Worm (Caenorhabditis elegans) whole organism, late embryonic: ENCODE results near the gene K08E4.3.
A peak's percentile ranks its signal among the peaks of the same experiment; 100 is the strongest.

Source experiments
- C38D4.7 ChIP-seq: fragments of 200-800 bp; sonication (Bioruptor generic); optimal IDR thresholded peaks from 2 replicates; lab custom pipeline; 2018; ENCODE audit warnings: mild to moderate bottlenecking, missing genetic modification characterization, moderate library complexity, missing compliant biosample characterization
- F13H6.1 ChIP-seq: sonication (generic microtip); optimal IDR thresholded peaks from 2 replicates; lab custom pipeline; 2016; ENCODE audit warnings: missing genetic modification characterization, missing compliant biosample characterization
- K02D7.2 ChIP-seq: sonication (generic microtip); optimal IDR thresholded peaks from 2 replicates; lab custom pipeline; 2017; ENCODE audit warnings: mild to moderate bottlenecking, missing genetic modification characterization, missing compliant biosample characterization
- ama-1 ChIP-seq: fragments of 150-350 bp; optimal IDR thresholded peaks from 2 replicates; lab custom pipeline; 2014
- ceh-18 ChIP-seq: sonication (generic microtip); optimal IDR thresholded peaks from 2 replicates; lab custom pipeline; 2016; ENCODE audit warnings: missing genetic modification characterization, missing compliant biosample characterization
- ceh-19 ChIP-seq: fragments of 200-800 bp; sonication (Bioruptor generic); optimal IDR thresholded peaks from 2 replicates; lab custom pipeline; 2018; ENCODE audit warnings: mild to moderate bottlenecking, missing genetic modification characterization, missing compliant biosample characterization
- ceh-2 ChIP-seq: sonication (generic microtip); optimal IDR thresholded peaks from 2 replicates; lab custom pipeline; 2016; ENCODE audit warnings: missing genotype, missing genetic modification characterization, missing compliant biosample characterization
- ceh-22 ChIP-seq: sonication (generic microtip); optimal IDR thresholded peaks from 2 replicates; lab custom pipeline; 2017; ENCODE audit warnings: missing biosample characterization, missing genetic modification characterization
- ceh-31 ChIP-seq: sonication (generic microtip); optimal IDR thresholded peaks from 2 replicates; lab custom pipeline; 2016; ENCODE audit warnings: missing genetic modification characterization, missing compliant biosample characterization
- ceh-34 ChIP-seq: sonication (generic microtip); optimal IDR thresholded peaks from 2 replicates; lab custom pipeline; 2016; ENCODE audit warnings: mild to moderate bottlenecking, missing genetic modification characterization, missing compliant biosample characterization
- ceh-45 ChIP-seq: fragments of 200-800 bp; sonication (Bioruptor generic); IDR thresholded peaks from 2 replicates; pipeline ENCODE4 v1.3.6; 2022; ENCODE audit warnings: missing genetic modification reagents, missing genetic modification characterization, missing compliant biosample characterization
- ceh-48 ChIP-seq: sonication (generic microtip); optimal IDR thresholded peaks from 2 replicates; lab custom pipeline; 2016; ENCODE audit warnings: missing genetic modification characterization, inconsistent platforms, missing compliant biosample characterization
- ceh-6 ChIP-seq: fragments of 200-800 bp; sonication (Bioruptor generic); optimal IDR thresholded peaks from 2 replicates; lab custom pipeline; 2018; ENCODE audit warnings: mild to moderate bottlenecking, missing genetic modification characterization, missing compliant biosample characterization
- ceh-9 ChIP-seq: sonication (generic microtip); optimal IDR thresholded peaks from 2 replicates; lab custom pipeline; 2016; ENCODE audit warnings: mild to moderate bottlenecking, missing genetic modification characterization, inconsistent platforms, missing compliant biosample characterization
- che-1 ChIP-seq: sonication (generic microtip); optimal IDR thresholded peaks from 2 replicates; lab custom pipeline; 2016; ENCODE audit warnings: mild to moderate bottlenecking, missing genetic modification characterization, missing compliant biosample characterization
- dmd-4 ChIP-seq: sonication (generic microtip); optimal IDR thresholded peaks from 2 replicates; lab custom pipeline; 2016; ENCODE audit warnings: borderline replicate concordance, missing genetic modification characterization, missing compliant biosample characterization
- dve-1 ChIP-seq: sonication (generic microtip); optimal IDR thresholded peaks from 2 replicates; lab custom pipeline; 2017; ENCODE audit warnings: antibody characterized with exemption, mild to moderate bottlenecking, missing genetic modification characterization, missing compliant biosample characterization
- elt-2 ChIP-seq: sonication (generic microtip); optimal IDR thresholded peaks from 2 replicates; lab custom pipeline; 2016; ENCODE audit warnings: missing genetic modification reagents, missing genetic modification characterization, missing compliant biosample characterization
- elt-4 ChIP-seq: sonication (generic microtip); optimal IDR thresholded peaks from 2 replicates; lab custom pipeline; 2016; ENCODE audit warnings: missing genetic modification characterization, missing compliant biosample characterization
- ets-4 ChIP-seq: sonication (generic microtip); optimal IDR thresholded peaks from 2 replicates; lab custom pipeline; 2016; ENCODE audit warnings: missing genetic modification characterization, missing compliant biosample characterization
- fax-1 ChIP-seq: sonication (generic microtip); optimal IDR thresholded peaks from 2 replicates; lab custom pipeline; 2016; ENCODE audit warnings: missing genotype, missing genetic modification characterization, missing compliant biosample characterization
- hlh-15 ChIP-seq: sonication (generic microtip); optimal IDR thresholded peaks from 2 replicates; lab custom pipeline; 2016; ENCODE audit warnings: missing genetic modification characterization, missing compliant biosample characterization
- hlh-30 ChIP-seq: sonication (generic microtip); optimal IDR thresholded peaks from 2 replicates; lab custom pipeline; 2017; ENCODE audit warnings: antibody characterized with exemption, missing genetic modification characterization, missing compliant biosample characterization; ENCODE audit not compliant: insufficient read depth
- madf-2 ChIP-seq: sonication (generic microtip); optimal IDR thresholded peaks from 2 replicates; lab custom pipeline; 2017; ENCODE audit warnings: missing genetic modification characterization, missing compliant biosample characterization
- mec-3 ChIP-seq: sonication (generic microtip); optimal IDR thresholded peaks from 2 replicates; lab custom pipeline; 2016; ENCODE audit warnings: borderline replicate concordance, missing genetic modification characterization, missing compliant biosample characterization
- nfya-1 ChIP-seq: sonication (generic microtip); optimal IDR thresholded peaks from 2 replicates; lab custom pipeline; 2017; ENCODE audit warnings: missing genetic modification characterization, mild to moderate bottlenecking, missing compliant biosample characterization, antibody characterized with exemption, moderate library complexity
- npax-4 ChIP-seq: sonication (generic microtip); optimal IDR thresholded peaks from 2 replicates; lab custom pipeline; 2016; ENCODE audit warnings: missing genetic modification characterization, missing compliant biosample characterization
- pag-3 ChIP-seq: sonication (generic microtip); optimal IDR thresholded peaks from 2 replicates; lab custom pipeline; 2016; ENCODE audit warnings: missing compliant biosample characterization, missing genetic modification characterization, borderline replicate concordance
- pax-1 ChIP-seq: fragments of 150-350 bp; optimal IDR thresholded peaks from 2 replicates; lab custom pipeline; 2014; ENCODE audit warnings: missing biosample characterization, missing genetic modification characterization
- pha-2 ChIP-seq: sonication (generic microtip); optimal IDR thresholded peaks from 2 replicates; lab custom pipeline; 2017; ENCODE audit warnings: mild to moderate bottlenecking, missing genetic modification characterization, missing compliant biosample characterization
- pros-1 ChIP-seq: fragments of 150-350 bp; optimal IDR thresholded peaks from 2 replicates; lab custom pipeline; 2014; ENCODE audit warnings: missing biosample characterization, missing genetic modification reagents, missing genetic modification characterization
- ref-2 ChIP-seq: sonication (generic microtip); optimal IDR thresholded peaks from 2 replicates; lab custom pipeline; 2016; ENCODE audit warnings: missing genetic modification characterization, missing compliant biosample characterization
- rnt-1 ChIP-seq: sonication (generic microtip); optimal IDR thresholded peaks from 2 replicates; lab custom pipeline; 2016; ENCODE audit warnings: missing genetic modification characterization, missing compliant biosample characterization
- sdc-2 ChIP-seq: sonication (generic microtip); optimal IDR thresholded peaks from 2 replicates; lab custom pipeline; 2016; ENCODE audit warnings: missing genotype, missing genetic modification characterization, missing compliant biosample characterization
- tbx-2 ChIP-seq: sonication (generic microtip); optimal IDR thresholded peaks from 2 replicates; lab custom pipeline; 2016; ENCODE audit warnings: missing genetic modification characterization, missing compliant biosample characterization
- tbx-7 ChIP-seq: sonication (generic microtip); optimal IDR thresholded peaks from 2 replicates; lab custom pipeline; 2016; ENCODE audit warnings: missing genotype, missing genetic modification characterization, missing compliant biosample characterization
- unc-42 ChIP-seq: sonication (generic microtip); optimal IDR thresholded peaks from 2 replicates; lab custom pipeline; 2016; ENCODE audit warnings: missing genotype, missing genetic modification characterization, missing compliant biosample characterization
- unc-55 ChIP-seq: sonication (generic microtip); optimal IDR thresholded peaks from 2 replicates; lab custom pipeline; 2017; ENCODE audit warnings: missing biosample characterization, missing genetic modification reagents, missing genetic modification characterization
- ztf-16 ChIP-seq: sonication (generic microtip); optimal IDR thresholded peaks from 2 replicates; lab custom pipeline; 2017; ENCODE audit warnings: missing genetic modification characterization, missing compliant biosample characterization

Gene K08E4.3

ce11 chrIV:12031003-12031402 lies 26.5 kb upstream of the K08E4.3 start, which contains the start of the genes T12G3.6 and mrpl-51:
Gene T12G3.6 (minus strand): TSS chrIV:12031271.
Gene mrpl-51 (plus strand): TSS chrIV:12031324.
- no peak for TF ChIP-seq dmd-4 (tag; lab: Kevin White, UChicago)
- TF ChIP-seq K02D7.2 (tag; lab: Kevin White, UChicago), result no peak
- TF ChIP-seq mec-3 (tag; lab: Kevin White, UChicago), result no peak
- TF ChIP-seq tbx-2 (tag; lab: Kevin White, UChicago), result no peak
- TF ChIP-seq C38D4.7 (GFP tag; lab: Kevin White, UChicago), result no peak
- TF ChIP-seq ceh-6 (GFP tag; lab: Kevin White, UChicago), result no peak
- no peak for TF ChIP-seq ceh-19
- TF ChIP-seq pha-2 (tag; lab: Kevin White, UChicago), result no peak
- no peak for TF ChIP-seq elt-2 (tag; lab: Kevin White, UChicago)
- no peak for TF ChIP-seq ref-2 (tag; lab: Kevin White, UChicago)
- no peak for TF ChIP-seq ceh-31 (tag; lab: Kevin White, UChicago)
- no peak for TF ChIP-seq pag-3 (tag; lab: Kevin White, UChicago)

- peak; percentile 45 for TF ChIP-seq madf-2 (tag; lab: Kevin White, UChicago)
- peak; percentile 64 for TF ChIP-seq tbx-2 (tag; lab: Kevin White, UChicago)
- TF ChIP-seq dve-1, result peak; percentile 63
- TF ChIP-seq pag-3 (tag; lab: Kevin White, UChicago), result no peak
- TF ChIP-seq elt-2 (tag; lab: Kevin White, UChicago), result peak; percentile 74
- TF ChIP-seq nfya-1, result peak; percentile 84
- peak; percentile 98 for TF ChIP-seq hlh-30 (tag; lab: Kevin White, UChicago)
- peak; percentile 75 for TF ChIP-seq ceh-31 (tag; lab: Kevin White, UChicago)
- TF ChIP-seq sdc-2 (tag; lab: Kevin White, UChicago), result peak; percentile 14
- TF ChIP-seq ceh-45 (GFP tag; lab: Robert Waterston, UW), result no peak
- TF ChIP-seq ceh-22, result peak; percentile 81
- TF ChIP-seq hlh-15 (tag; lab: Kevin White, UChicago), result no peak
- peak; percentile 86 for TF ChIP-seq ref-2 (tag; lab: Kevin White, UChicago)
- TF ChIP-seq ceh-2, result peak; percentile 64
- peak; percentile 35 for TF ChIP-seq pros-1 (tag; lab: Kevin White, UChicago)
- TF ChIP-seq ceh-48 (tag; lab: Kevin White, UChicago), result peak; percentile 79
- no peak for TF ChIP-seq ceh-9 (tag; lab: Kevin White, UChicago)
- peak; percentile 48 for TF ChIP-seq rnt-1 (tag; lab: Kevin White, UChicago)
- peak; percentile 26 for TF ChIP-seq pax-1 (tag; lab: Kevin White, UChicago)
- peak; percentile 52 for TF ChIP-seq ceh-18 (tag; lab: Kevin White, UChicago)
- no peak for TF ChIP-seq fax-1
- peak; percentile 3 for TF ChIP-seq F13H6.1
- TF ChIP-seq che-1 (tag; lab: Kevin White, UChicago), result no peak
- no peak for TF ChIP-seq npax-4
- TF ChIP-seq tbx-7 (tag; lab: Kevin White, UChicago), result no peak
- TF ChIP-seq ama-1, result peak; percentile 70
- TF ChIP-seq ceh-34 (tag; lab: Kevin White, UChicago), result peak; percentile 59
- no peak for TF ChIP-seq elt-4 (tag; lab: Kevin White, UChicago)
- no peak for TF ChIP-seq ets-4 (tag; lab: Kevin White, UChicago)
- peak; percentile 20 for TF ChIP-seq unc-42 (tag; lab: Kevin White, UChicago)
- TF ChIP-seq ztf-16 (tag; lab: Kevin White, UChicago), result no peak
- peak; percentile 73 for TF ChIP-seq unc-55 (GFP tag; lab: Kevin White, UChicago)
Measured at ce11 chrIV:12032383-12032782, 25.2 kb upstream of the K08E4.3 start.

DNA sequence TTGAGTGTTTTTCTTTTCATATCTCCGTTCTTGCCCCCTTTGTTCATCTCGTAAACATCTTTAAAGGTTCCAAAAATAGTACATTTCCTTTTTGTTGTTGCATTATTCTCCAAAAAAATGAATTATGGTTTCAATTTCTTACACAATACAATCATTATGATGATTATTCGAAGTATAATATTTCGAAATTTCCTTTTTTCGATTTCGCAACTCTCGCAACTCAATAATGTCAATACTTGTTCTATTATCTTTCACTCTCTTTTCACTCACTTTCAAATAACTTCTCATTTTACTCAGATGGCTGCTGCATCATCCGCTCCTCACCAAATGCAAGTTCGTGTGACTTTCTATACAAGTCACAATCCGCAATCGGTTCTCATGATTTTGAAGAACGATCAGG lies 23.6 kb upstream of the K08E4.3 start, which contains the start of gene sqst-1:
sqst-1 (plus strand) TSS at position 298 of the 400 bp plus-strand sequence.
- TF ChIP-seq F13H6.1, result no peak
- TF ChIP-seq, all 69 proteins: peak for 0
